Worm (Caenorhabditis elegans) whole organism, L2 larva: Measurements from ENCODE around the gene R01H2.2.

Experiments used
- F13H6.1 ChIP-seq: sonication (generic microtip); optimal IDR thresholded peaks from 2 replicates; lab custom pipeline; 2016; ENCODE audit warnings: missing genetic modification characterization, missing compliant biosample characterization
- Y55F3AM.14 ChIP-seq: fragments of 200-800 bp; sonication (Bioruptor generic); optimal IDR thresholded peaks from 2 replicates; lab custom pipeline; 2018; ENCODE audit warnings: mild to moderate bottlenecking, missing genetic modification characterization, missing compliant biosample characterization
- blmp-1 ChIP-seq: sonication (generic microtip); optimal IDR thresholded peaks from 2 replicates; lab custom pipeline; 2017; ENCODE audit warnings: missing genetic modification characterization, mild to moderate bottlenecking, missing compliant biosample characterization, antibody characterized with exemption, moderate library complexity; ENCODE audit not compliant: insufficient read depth
- ceh-16 ChIP-seq: fragments of 150-350 bp; optimal IDR thresholded peaks from 2 replicates; lab custom pipeline; 2014; ENCODE audit warnings: missing biosample characterization, missing genetic modification characterization
- ceh-82 ChIP-seq: fragments of 150-350 bp; optimal IDR thresholded peaks from 2 replicates; lab custom pipeline; 2014; ENCODE audit warnings: missing biosample characterization, missing genetic modification characterization
- crh-2 ChIP-seq: sonication (generic microtip); optimal IDR thresholded peaks from 2 replicates; lab custom pipeline; 2017; ENCODE audit warnings: missing biosample characterization, missing genetic modification characterization
- dmd-4 ChIP-seq: sonication (generic microtip); optimal IDR thresholded peaks from 2 replicates; lab custom pipeline; 2017; ENCODE audit warnings: missing biosample characterization, missing genetic modification characterization
- egl-27 ChIP-seq: sonication (generic microtip); optimal IDR thresholded peaks from 3 replicates; lab custom pipeline; 2017; ENCODE audit warnings: missing biosample characterization, missing genetic modification reagents, missing genetic modification characterization
- elt-1 ChIP-seq: fragments of 150-350 bp; optimal IDR thresholded peaks from 2 replicates; lab custom pipeline; 2014; ENCODE audit warnings: missing biosample characterization, missing genetic modification characterization
- elt-3 ChIP-seq: sonication (generic microtip); optimal IDR thresholded peaks from 2 replicates; lab custom pipeline; 2017; ENCODE audit warnings: missing biosample characterization, missing genetic modification characterization
- lin-11 ChIP-seq: fragments of 150-350 bp; sonication (generic microtip); optimal IDR thresholded peaks from 2 replicates; lab custom pipeline; 2014; ENCODE audit warnings: missing biosample characterization, missing genetic modification characterization, inconsistent platforms, mixed read lengths
- lin-39 ChIP-seq: fragments of 150-350 bp; optimal IDR thresholded peaks from 2 replicates; lab custom pipeline; 2014; ENCODE audit warnings: missing biosample characterization, missing genetic modification reagents, missing genetic modification characterization
- lsy-2 ChIP-seq, 2 experiments: fragments of 150-350 bp in 1 of 2; sonication (generic microtip) in 1 of 2; optimal IDR thresholded peaks; 2 replicates each; lab custom pipeline; 2014 to 2017; ENCODE audit warnings: missing biosample characterization in 2 of 2, missing genetic modification characterization in 2 of 2
- mab-5 ChIP-seq: fragments of 150-350 bp; optimal IDR thresholded peaks from 2 replicates; lab custom pipeline; 2014; ENCODE audit warnings: missing biosample characterization, missing genetic modification characterization
- mbf-1 ChIP-seq: sonication (generic microtip); optimal IDR thresholded peaks from 2 replicates; lab custom pipeline; 2017; ENCODE audit warnings: missing biosample characterization, missing genetic modification characterization
- mdl-1 ChIP-seq, 2 experiments: fragments of 150-350 bp in 1 of 2; sonication (generic microtip) in 1 of 2; optimal IDR thresholded peaks; 2 replicates each; lab custom pipeline; 2017; ENCODE audit warnings: missing biosample characterization in 2 of 2, missing genetic modification characterization in 2 of 2
- nhr-10 ChIP-seq: sonication (generic microtip); optimal IDR thresholded peaks from 2 replicates; lab custom pipeline; 2017; ENCODE audit warnings: missing biosample characterization, missing genetic modification characterization
- nhr-12 ChIP-seq: fragments of 150-350 bp; optimal IDR thresholded peaks from 2 replicates; lab custom pipeline; 2014; ENCODE audit warnings: missing biosample characterization, missing genetic modification characterization
- nhr-129 ChIP-seq: fragments of 150-350 bp; optimal IDR thresholded peaks from 2 replicates; lab custom pipeline; 2014; ENCODE audit warnings: missing biosample characterization, missing genetic modification characterization
- nhr-21 ChIP-seq: fragments of 150-350 bp; optimal IDR thresholded peaks from 2 replicates; lab custom pipeline; 2014; ENCODE audit warnings: missing biosample characterization, missing genetic modification characterization
- nhr-237 ChIP-seq: fragments of 150-350 bp; optimal IDR thresholded peaks from 2 replicates; lab custom pipeline; 2014; ENCODE audit warnings: missing biosample characterization, missing genetic modification characterization
- nhr-6 ChIP-seq: fragments of 150-350 bp; optimal IDR thresholded peaks from 2 replicates; lab custom pipeline; 2014; ENCODE audit warnings: missing biosample characterization, missing genetic modification characterization
- peb-1 ChIP-seq: fragments of 150-350 bp; optimal IDR thresholded peaks from 2 replicates; lab custom pipeline; 2014; ENCODE audit warnings: missing biosample characterization, missing genetic modification characterization
- sem-4 ChIP-seq: fragments of 150-350 bp; optimal IDR thresholded peaks from 2 replicates; lab custom pipeline; 2014; ENCODE audit warnings: missing biosample characterization, missing genetic modification reagents, missing genetic modification characterization
- skn-1 ChIP-seq: sonication (generic microtip); optimal IDR thresholded peaks from 2 replicates; lab custom pipeline; 2017; ENCODE audit warnings: missing biosample characterization, missing genetic modification characterization
- snpc-4 ChIP-seq: fragments of 150-350 bp; optimal IDR thresholded peaks from 2 replicates; lab custom pipeline; 2014; ENCODE audit warnings: missing biosample characterization, missing genetic modification characterization
- unc-55 ChIP-seq: fragments of 150-350 bp; sonication (generic microtip); optimal IDR thresholded peaks from 3 replicates; lab custom pipeline; 2014; ENCODE audit warnings: missing biosample characterization, missing genetic modification reagents, missing genetic modification characterization
- unc-62 ChIP-seq: fragments of 150-350 bp; optimal IDR thresholded peaks from 2 replicates; lab custom pipeline; 2014; ENCODE audit warnings: missing biosample characterization, missing genetic modification reagents, missing genetic modification characterization
- zag-1 ChIP-seq: fragments of 150-350 bp; optimal IDR thresholded peaks from 2 replicates; lab custom pipeline; 2014; ENCODE audit warnings: missing biosample characterization, missing genetic modification characterization
- ztf-1 ChIP-seq: fragments of 200-800 bp; sonication (Bioruptor generic); conservative IDR thresholded peaks from 2 replicates; pipeline ENCODE4 v1.3.6; 2022; ENCODE audit warnings: missing genetic modification characterization, missing compliant biosample characterization
- ztf-11 ChIP-seq: sonication (generic microtip); optimal IDR thresholded peaks from 2 replicates; lab custom pipeline; 2017; ENCODE audit warnings: missing biosample characterization, missing genetic modification characterization
- ztf-4 ChIP-seq: fragments of 150-350 bp; optimal IDR thresholded peaks from 2 replicates; lab custom pipeline; 2014; ENCODE audit warnings: missing biosample characterization, missing genetic modification characterization

The R01H2.2 gene

ce11 chrIII:7056241-7056640 lies at the start of gene R01H2.2:
TSS of gene R01H2.2 (plus strand) at chrIII:7056541.
- TF ChIP-seq ztf-11 (tag; lab: Kevin White, UChicago): no peak

- TF ChIP-seq zag-1 (tag; lab: Kevin White, UChicago) (no peak), skn-1 (tag; lab: Kevin White, UChicago) (no peak), lin-39 (tag; lab: Kevin White, UChicago) (no peak), ztf-1 (no peak), lin-11 (tag; lab: Kevin White, UChicago) (no peak), nhr-129 (tag; lab: Kevin White, UChicago) (no peak), dmd-4 (tag; lab: Kevin White, UChicago) (no peak), crh-2 (no peak), unc-55 (GFP tag; lab: Kevin White, UChicago) (no peak), peb-1 (tag; lab: Kevin White, UChicago) (no peak), snpc-4 (tag; lab: Kevin White, UChicago) (no peak), lsy-2 (tag; optimal IDR thresholded peaks at IDR 0.05; lab: Kevin White, UChicago) (no peak), nhr-12 (tag; lab: Kevin White, UChicago) (no peak), mdl-1 (tag; optimal IDR thresholded peaks at IDR 0.05; lab: Kevin White, UChicago) (no peak), ceh-82 (tag; lab: Kevin White, UChicago) (no peak), ceh-16 (tag; lab: Kevin White, UChicago) (no peak), F13H6.1 (no peak), nhr-10 (no peak)
Observed at ce11 chrIII:7008836-7009235, 47.5 kb upstream of the R01H2.2 start, which contains the start of gene lgc-38. TSS of gene lgc-38 (plus strand) at chrIII:7009136.

ce11 chrIII:7012060-7012459 lies 44.3 kb upstream of the R01H2.2 start:
- TF ChIP-seq mbf-1: no peak
- no peak for TF ChIP-seq unc-55 (GFP tag; lab: Kevin White, UChicago)
- no peak for TF ChIP-seq nhr-12 (tag; lab: Kevin White, UChicago)
- no peak for TF ChIP-seq elt-3 (tag; lab: Kevin White, UChicago)
- no peak for TF ChIP-seq unc-62 (GFP tag; lab: Kevin White, UChicago)
- TF ChIP-seq sem-4: no peak
- no peak for TF ChIP-seq nhr-6
- no peak for TF ChIP-seq blmp-1 (tag; lab: Kevin White, UChicago)

ce11 chrIII:7013764-7014163 lies 42.6 kb upstream of the R01H2.2 start:
- TF ChIP-seq mdl-1 (tag; optimal IDR thresholded peaks at IDR 0.05; lab: Kevin White, UChicago): no peak
- no peak for TF ChIP-seq nhr-21 (tag; lab: Kevin White, UChicago)
- no peak for TF ChIP-seq elt-3 (tag; lab: Kevin White, UChicago)
- no peak for TF ChIP-seq mab-5
- TF ChIP-seq nhr-129 (tag; lab: Kevin White, UChicago): no peak
- TF ChIP-seq elt-1 (tag; lab: Kevin White, UChicago): no peak
- TF ChIP-seq zag-1 (tag; lab: Kevin White, UChicago): no peak
- no peak for TF ChIP-seq egl-27 (tag; lab: Kevin White, UChicago)
- no peak for TF ChIP-seq Y55F3AM.14 (GFP tag; lab: Kevin White, UChicago)
- TF ChIP-seq sem-4: no peak
- TF ChIP-seq skn-1 (tag; lab: Kevin White, UChicago): no peak
- TF ChIP-seq lin-11 (tag; lab: Kevin White, UChicago): no peak
- no peak for TF ChIP-seq peb-1 (tag; lab: Kevin White, UChicago)

- no peak for TF ChIP-seq skn-1 (tag; lab: Kevin White, UChicago)
Observed at ce11 chrIII:7019724-7020123, 36.6 kb upstream of the R01H2.2 start.

- TF ChIP-seq nhr-21 (tag; lab: Kevin White, UChicago): no peak
- TF ChIP-seq nhr-237 (tag; lab: Kevin White, UChicago): no peak
- no peak for TF ChIP-seq F13H6.1
- TF ChIP-seq snpc-4 (tag; lab: Kevin White, UChicago): no peak
- TF ChIP-seq skn-1 (tag; lab: Kevin White, UChicago): no peak
- no peak for TF ChIP-seq ztf-4 (tag; lab: Kevin White, UChicago)
- TF ChIP-seq mbf-1: no peak
- TF ChIP-seq ceh-82 (tag; lab: Kevin White, UChicago): no peak
- no peak for TF ChIP-seq nhr-12 (tag; lab: Kevin White, UChicago)
- no peak for TF ChIP-seq peb-1 (tag; lab: Kevin White, UChicago)
- no peak for TF ChIP-seq ceh-16 (tag; lab: Kevin White, UChicago)
- no peak for TF ChIP-seq lin-11 (tag; lab: Kevin White, UChicago)
Observed at ce11 chrIII:7020500-7020899, 35.8 kb upstream of the R01H2.2 start, which contains the start of gene col-8. TSS of gene col-8 (minus strand) at chrIII:7020600.
